Worm (Caenorhabditis elegans): ENCODE results near the gene ZK355.3.

- no peak for TF ChIP-seq aly-2 (tag; optimal IDR thresholded peaks at IDR 0.05)
- no peak for TF ChIP-seq ztf-4 (tag; optimal IDR thresholded peaks at IDR 0.05)
- no peak for TF ChIP-seq nhr-6 (tag; optimal IDR thresholded peaks at IDR 0.05)
- TF ChIP-seq lin-39 (tag; optimal IDR thresholded peaks at IDR 0.05), result no peak
- no peak for TF ChIP-seq zag-1 (tag; optimal IDR thresholded peaks at IDR 0.05)
- no peak for TF ChIP-seq mdl-1 (tag; optimal IDR thresholded peaks at IDR 0.05)
- no peak for TF ChIP-seq unc-39 (tag; optimal IDR thresholded peaks at IDR 0.05)
- no peak for TF ChIP-seq lin-11 (tag; optimal IDR thresholded peaks at IDR 0.05)
- TF ChIP-seq elt-3 (tag; optimal IDR thresholded peaks at IDR 0.05), result no peak
- TF ChIP-seq nhr-237 (tag; optimal IDR thresholded peaks at IDR 0.05), result no peak
- no peak for TF ChIP-seq R02D3.7 (tag; optimal IDR thresholded peaks at IDR 0.05)
- TF ChIP-seq lin-13 (GFP tag; optimal IDR thresholded peaks at IDR 0.05), result no peak
These were observed 21.2 kb upstream of the ZK355.3 start for ce11 chrII:2948614-2949013.
